Fruit fly (Drosophila melanogaster): ENCODE results near the gene CG34112.

DNA sequence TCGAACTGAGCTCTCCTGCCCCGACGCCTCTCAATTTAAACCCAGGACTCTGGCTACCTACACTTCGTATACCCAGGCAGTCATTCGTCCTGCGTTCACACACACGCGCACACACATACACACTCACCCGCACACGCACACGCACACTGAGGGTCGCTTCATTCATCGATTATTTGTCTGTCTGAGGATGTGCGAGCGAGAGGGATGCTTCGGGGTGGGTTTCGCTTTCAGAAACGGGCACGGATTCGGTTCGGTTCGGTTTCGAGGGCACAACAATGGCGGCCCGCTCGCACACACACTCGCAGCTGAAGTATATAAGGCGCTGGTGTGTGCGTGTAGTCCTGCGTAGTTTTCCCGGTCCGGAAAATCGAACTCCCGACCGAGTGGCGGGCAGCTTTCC is 47.4 kb downstream of the CG34112 start, which contains the start of gene hkb:
- TF ChIP-seq psq (optimal IDR thresholded peaks at IDR 0.05) = no peak
- no peak for TF ChIP-seq usp (GFP tag; optimal IDR thresholded peaks at IDR 0.05)
- no peak for TF ChIP-seq Dll (optimal IDR thresholded peaks at IDR 0.05)
- no peak for TF ChIP-seq CG8478 (optimal IDR thresholded peaks at IDR 0.05)
- no peak for TF ChIP-seq pan (optimal IDR thresholded peaks at IDR 0.05)
